Fruit fly (Drosophila melanogaster) whole organism, embryonic: Measurements from ENCODE around the gene Grx5.
A peak's percentile ranks its signal among the peaks of the same experiment; 100 is the strongest.

Experiments used
- Adf1 ChIP-seq: fragments of 200-800 bp; sonication (Bioruptor generic); IDR thresholded peaks from 2 replicates; pipeline ENCODE4 v1.3.6; 2022; ENCODE audit warnings: missing biosample characterization, missing genetic modification characterization
- Antp ChIP-seq: fragments of 200-800 bp; sonication (Bioruptor generic); optimal IDR thresholded peaks from 3 replicates; lab custom pipeline; 2016; ENCODE audit warnings: missing biosample characterization, missing genetic modification characterization
- Blimp-1 ChIP-seq: fragments of 200-800 bp; sonication (Bioruptor generic); optimal IDR thresholded peaks from 3 replicates; lab custom pipeline; 2018; ENCODE audit warnings: missing biosample characterization, missing genetic modification characterization, mild to moderate bottlenecking, moderate library complexity, missing genetic modification reagents
- C15 ChIP-seq: fragments of 200-800 bp; sonication (Bioruptor generic); IDR thresholded peaks from 3 replicates; pipeline ENCODE4 v1.3.6; 2022; ENCODE audit warnings: missing biosample characterization, missing genetic modification characterization
- CG11456 ChIP-seq: fragments of 200-800 bp; sonication (Bioruptor generic); IDR thresholded peaks from 3 replicates; pipeline ENCODE4 v1.3.6; 2022; ENCODE audit warnings: missing biosample characterization, missing genetic modification characterization
- CG11504 ChIP-seq: fragments of 200-800 bp; sonication (Bioruptor generic); optimal IDR thresholded peaks from 3 replicates; lab custom pipeline; 2019; ENCODE audit warnings: missing biosample characterization, mild to moderate bottlenecking, missing genetic modification characterization, moderate library complexity
- CG12155 ChIP-seq: fragments of 200-800 bp; sonication (Bioruptor generic); optimal IDR thresholded peaks from 3 replicates; lab custom pipeline; 2016; ENCODE audit warnings: missing biosample characterization, missing genetic modification characterization
- CG12236 ChIP-seq: fragments of 200-800 bp; sonication (Bioruptor generic); optimal IDR thresholded peaks from 2 replicates; lab custom pipeline; 2016; ENCODE audit warnings: missing biosample characterization, missing genetic modification characterization
- CG13296 ChIP-seq: fragments of 200-800 bp; sonication (Bioruptor generic); optimal IDR thresholded peaks from 3 replicates; lab custom pipeline; 2018; ENCODE audit warnings: missing biosample characterization, mild to moderate bottlenecking, missing genetic modification characterization
- CG14965 ChIP-seq: fragments of 200-800 bp; sonication (Bioruptor generic); optimal IDR thresholded peaks from 2 replicates; lab custom pipeline; 2016; ENCODE audit warnings: missing biosample characterization, missing genetic modification characterization, borderline replicate concordance
- CG15514 ChIP-seq: fragments of 200-800 bp; sonication (Bioruptor generic); optimal IDR thresholded peaks from 3 replicates; lab custom pipeline; 2017; ENCODE audit warnings: missing biosample characterization, missing genetic modification characterization, mild to moderate bottlenecking, moderate library complexity, missing genetic modification reagents
- CG16779 ChIP-seq: fragments of 200-800 bp; sonication (Bioruptor generic); IDR thresholded peaks from 2 replicates; pipeline ENCODE4 v1.3.6; 2022; ENCODE audit warnings: missing biosample characterization, missing genetic modification characterization
- CG16813 ChIP-seq: fragments of 200-800 bp; sonication (Bioruptor generic); IDR thresholded peaks from 3 replicates; pipeline ENCODE4 v1.3.6; 2022; ENCODE audit warnings: missing biosample characterization, missing genetic modification characterization; ENCODE audit not compliant: partially characterized antibody
- CG16863 ChIP-seq: fragments of 200-800 bp; sonication (Bioruptor generic); optimal IDR thresholded peaks from 3 replicates; lab custom pipeline; 2016; ENCODE audit warnings: missing biosample characterization, missing genetic modification characterization
- CG1832 ChIP-seq: fragments of 200-800 bp; sonication (Bioruptor generic); optimal IDR thresholded peaks from 2 replicates; lab custom pipeline; 2017; ENCODE audit warnings: missing biosample characterization, mild to moderate bottlenecking, missing genetic modification characterization, inconsistent platforms
- CG18599 ChIP-seq: fragments of 200-800 bp; sonication (Bioruptor generic); optimal IDR thresholded peaks from 3 replicates; lab custom pipeline; 2017; ENCODE audit warnings: missing biosample characterization, missing genetic modification characterization, mild to moderate bottlenecking, moderate library complexity, missing genetic modification reagents
- CG18764 ChIP-seq: fragments of 200-800 bp; sonication (Bioruptor generic); optimal IDR thresholded peaks from 3 replicates; lab custom pipeline; 2016; ENCODE audit warnings: missing biosample characterization, missing genetic modification characterization
- CG2202 ChIP-seq: fragments of 200-800 bp; sonication (Bioruptor generic); optimal IDR thresholded peaks from 2 replicates; lab custom pipeline; 2018; ENCODE audit warnings: missing biosample characterization, mild to moderate bottlenecking, missing genetic modification characterization
- CG30431 ChIP-seq: fragments of 200-800 bp; sonication (Bioruptor generic); optimal IDR thresholded peaks from 2 replicates; lab custom pipeline; 2017; ENCODE audit warnings: missing biosample characterization, missing genetic modification characterization
- CG33213 ChIP-seq: fragments of 200-800 bp; sonication (Bioruptor generic); optimal IDR thresholded peaks from 3 replicates; lab custom pipeline; 2016; ENCODE audit warnings: missing biosample characterization, missing genetic modification characterization
- CG4707 ChIP-seq: fragments of 200-800 bp; sonication (Bioruptor generic); optimal IDR thresholded peaks from 2 replicates; lab custom pipeline; 2018; ENCODE audit warnings: missing biosample characterization, mild to moderate bottlenecking, missing genetic modification characterization, moderate library complexity
- CG6683 ChIP-seq: fragments of 200-800 bp; sonication (Bioruptor generic); optimal IDR thresholded peaks from 2 replicates; lab custom pipeline; 2017; ENCODE audit warnings: missing biosample characterization, mild to moderate bottlenecking, missing genetic modification characterization, missing genetic modification reagents
- CG7556 ChIP-seq: fragments of 200-800 bp; sonication (Bioruptor generic); optimal IDR thresholded peaks from 2 replicates; lab custom pipeline; 2017; ENCODE audit warnings: missing biosample characterization, mild to moderate bottlenecking, missing genetic modification characterization
- CG8290 ChIP-seq, 3 experiments: fragments of 200-800 bp; sonication (Bioruptor generic); optimal IDR thresholded peaks; 2 replicates each; lab custom pipeline; 2016 to 2019; ENCODE audit warnings: missing biosample characterization in 3 of 3, missing genetic modification characterization in 3 of 3, mild to moderate bottlenecking in 2 of 3, moderate library complexity in 1 of 3
- CG8478 ChIP-seq: fragments of >200 bp; optimal IDR thresholded peaks from 2 replicates; lab custom pipeline; 2018
- D19B ChIP-seq: fragments of 200-800 bp; sonication (Bioruptor generic); optimal IDR thresholded peaks from 2 replicates; lab custom pipeline; 2017; ENCODE audit warnings: missing biosample characterization, mild to moderate bottlenecking, missing genetic modification characterization
- Dip2 ChIP-seq: fragments of 200-800 bp; sonication (Bioruptor generic); IDR thresholded peaks from 2 replicates; pipeline ENCODE4 v1.3.6; 2022; ENCODE audit warnings: missing biosample characterization, missing genetic modification characterization
- Doc2 ChIP-seq: fragments of 200-800 bp; sonication (Bioruptor generic); IDR thresholded peaks from 2 replicates; pipeline ENCODE4 v1.3.6; 2022; ENCODE audit warnings: missing biosample characterization, missing genetic modification characterization
- Ets65A ChIP-seq: fragments of 200-800 bp; sonication (Bioruptor generic); peaks from one replicate; lab custom pipeline; 2016; ENCODE audit warnings: missing biosample characterization, missing genetic modification characterization
- Hand ChIP-seq: fragments of 200-800 bp; sonication (Bioruptor generic); optimal IDR thresholded peaks from 2 replicates; lab custom pipeline; 2017; ENCODE audit warnings: mild to moderate bottlenecking, missing biosample characterization, missing genetic modification reagents, missing genetic modification characterization
- Hey ChIP-seq: fragments of 200-800 bp; sonication (Bioruptor generic); optimal IDR thresholded peaks from 3 replicates; lab custom pipeline; 2018; ENCODE audit warnings: missing biosample characterization, mild to moderate bottlenecking, missing genetic modification characterization
- Lpt ChIP-seq: fragments of >200 bp; optimal IDR thresholded peaks from 2 replicates; lab custom pipeline; 2018; ENCODE audit warnings: missing biosample characterization, missing genetic modification characterization
- Mad ChIP-seq: fragments of 200-800 bp; sonication (Bioruptor generic); optimal IDR thresholded peaks from 2 replicates; lab custom pipeline; 2016; ENCODE audit warnings: missing biosample characterization, missing genetic modification characterization
- Meics ChIP-seq: fragments of 200-800 bp; sonication (Bioruptor generic); optimal IDR thresholded peaks from 2 replicates; lab custom pipeline; 2017; ENCODE audit warnings: missing biosample characterization, mild to moderate bottlenecking, missing genetic modification characterization
- TFAM ChIP-seq: fragments of 200-800 bp; sonication (Bioruptor generic); optimal IDR thresholded peaks from 2 replicates; lab custom pipeline; 2017; ENCODE audit warnings: missing biosample characterization, missing genetic modification characterization, inconsistent platforms
- cwo ChIP-seq: fragments of 200-800 bp; sonication (Bioruptor generic); optimal IDR thresholded peaks from 3 replicates; lab custom pipeline; 2017; ENCODE audit warnings: missing biosample characterization, missing genetic modification characterization, mild to moderate bottlenecking, moderate library complexity, missing genetic modification reagents
- fd102C ChIP-seq: fragments of 200-800 bp; sonication (Bioruptor generic); optimal IDR thresholded peaks from 2 replicates; lab custom pipeline; 2018; ENCODE audit warnings: missing biosample characterization, mild to moderate bottlenecking, missing genetic modification characterization, moderate library complexity
- fru ChIP-seq: fragments of >200 bp; optimal IDR thresholded peaks from 2 replicates; lab custom pipeline; 2017
- gcm ChIP-seq: fragments of 200-800 bp; sonication (Bioruptor generic); optimal IDR thresholded peaks from 2 replicates; lab custom pipeline; 2019; ENCODE audit warnings: missing biosample characterization, mild to moderate bottlenecking, missing genetic modification characterization, moderate library complexity
- lbe ChIP-seq: fragments of 200-800 bp; sonication (Bioruptor generic); optimal IDR thresholded peaks from 2 replicates; lab custom pipeline; 2016; ENCODE audit warnings: missing biosample characterization, mild to moderate bottlenecking, missing genetic modification characterization
- nmo ChIP-seq: fragments of 200-800 bp; sonication (Bioruptor generic); optimal IDR thresholded peaks from 2 replicates; lab custom pipeline; 2018; ENCODE audit warnings: missing biosample characterization, mild to moderate bottlenecking, missing genetic modification characterization, moderate library complexity
- pan ChIP-seq, 4 experiments: fragments of >200 bp in 3 of 4; fragments of 200-800 bp in 1 of 4; sonication (Bioruptor generic) in 1 of 4; optimal IDR thresholded peaks in 3 of 4; IDR thresholded peaks in 1 of 4; 2 replicates each; pipeline versions ENCODE4 v1.3.6 to Lab custom; 2017 to 2022; ENCODE audit warnings: missing biosample characterization in 2 of 4, missing genetic modification characterization in 2 of 4, mixed read lengths in 1 of 4
- pfk ChIP-seq: fragments of 200-800 bp; sonication (Bioruptor generic); optimal IDR thresholded peaks from 2 replicates; lab custom pipeline; 2018; ENCODE audit warnings: missing biosample characterization, mild to moderate bottlenecking, missing genetic modification characterization, moderate library complexity
- pzg ChIP-seq: fragments of 200-800 bp; sonication (Bioruptor generic); optimal IDR thresholded peaks from 3 replicates; lab custom pipeline; 2018; ENCODE audit warnings: missing biosample characterization, mild to moderate bottlenecking, missing genetic modification characterization, moderate library complexity
- slbo ChIP-seq: fragments of 200-800 bp; sonication (Bioruptor generic); IDR thresholded peaks from 2 replicates; pipeline ENCODE4 v1.3.6; 2022; ENCODE audit warnings: missing biosample characterization, missing genetic modification characterization
- sqz ChIP-seq: fragments of 200-800 bp; sonication (Bioruptor generic); optimal IDR thresholded peaks from 3 replicates; lab custom pipeline; 2018; ENCODE audit warnings: missing biosample characterization, mild to moderate bottlenecking, missing genetic modification characterization
- unpg ChIP-seq: fragments of 200-800 bp; sonication (Bioruptor generic); optimal IDR thresholded peaks from 3 replicates; lab custom pipeline; 2018; ENCODE audit warnings: missing biosample characterization, mild to moderate bottlenecking, missing genetic modification characterization, moderate library complexity
- zfh2 ChIP-seq: fragments of 200-800 bp; sonication (Bioruptor generic); optimal IDR thresholded peaks from 2 replicates; lab custom pipeline; 2016; ENCODE audit warnings: missing biosample characterization, missing genetic modification characterization

Grx5 gene

DNA sequence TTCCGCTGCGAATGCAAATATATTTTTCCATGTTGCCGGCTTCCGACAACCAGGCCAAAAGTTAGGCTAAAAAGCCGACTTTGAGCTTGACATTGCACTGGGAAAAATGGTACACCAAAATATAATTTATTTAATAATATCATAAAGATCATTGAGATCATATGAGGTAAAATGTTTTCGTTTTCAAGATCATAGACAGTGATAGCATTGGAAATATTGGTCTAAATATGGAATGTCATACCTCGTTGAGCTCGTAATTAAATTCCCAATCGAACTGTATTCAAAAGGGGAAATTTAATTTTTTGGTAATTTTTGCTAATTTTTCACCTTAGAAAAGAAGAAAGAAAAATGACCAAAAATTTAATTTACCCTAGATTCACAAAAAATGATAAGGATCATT is 46.0 kb upstream of the Grx5 start (continued):
- TF ChIP-seq fd102C (no peak), CG16863 (GFP tag; lab: Kevin White, UChicago) (no peak), cwo (GFP tag; lab: Kevin White, UChicago) (no peak), pan (optimal IDR thresholded peaks at IDR 0.05; lab: Kevin White, UChicago) (no peak), pan (GFP tag; optimal IDR thresholded peaks at IDR 0.05 in 1 of 2, IDR thresholded peaks at IDR 0.05 in 1 of 2) (no peak), nmo (no peak), CG15514 (GFP tag; lab: Kevin White, UChicago) (no peak), CG6683 (GFP tag; lab: Kevin White, UChicago) (no peak)

DNA sequence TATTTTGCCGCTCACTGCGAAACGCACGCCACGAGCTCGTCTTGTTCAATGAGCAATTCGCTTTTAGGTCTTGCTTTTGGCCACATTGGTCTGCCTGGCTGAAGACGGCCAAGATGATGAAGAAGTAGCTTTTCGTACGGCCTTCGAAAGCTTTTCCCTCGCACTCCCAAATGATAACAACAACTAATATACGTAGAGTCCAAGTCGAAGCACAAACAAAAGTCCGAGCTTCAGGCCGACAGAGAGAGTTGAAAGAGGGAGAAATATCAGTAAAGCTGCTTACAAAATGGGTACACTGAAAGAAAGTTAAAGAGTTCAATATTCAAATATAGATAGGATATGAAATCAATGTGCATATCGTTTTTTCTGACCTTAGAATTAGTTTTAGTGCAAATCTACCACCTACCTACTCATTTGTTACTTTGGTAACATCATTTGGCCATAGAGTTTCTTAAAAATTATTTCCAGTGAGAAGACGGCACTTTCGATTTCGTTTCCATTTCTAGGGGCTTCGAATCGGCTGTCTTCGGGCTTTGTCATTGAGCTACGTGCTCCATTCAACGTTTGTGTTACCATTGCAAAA is 44.6 kb upstream of the Grx5 start, which contains the start of the genes CG45064 and CG45065:
TSS of gene CG45064 (minus strand) at position 51 of the 583 bp plus-strand sequence.
TSS of gene CG45065 (minus strand) at position 51 of the 583 bp plus-strand sequence.
- peak; percentile 68 for TF ChIP-seq CG12236 (GFP tag; lab: Kevin White, UChicago)
- no peak for TF ChIP-seq CG16813 (GFP tag; lab: Robert Waterston, UW)
- peak; percentile 77 for TF ChIP-seq slbo (GFP tag; lab: Robert Waterston, UW)
- TF ChIP-seq Doc2 (GFP tag; lab: Robert Waterston, UW): no peak
- peak; percentile 56 for TF ChIP-seq CG18764
- 0 out of 2 replicates have a peak, but pooled peaks have one; percentile 38 for TF ChIP-seq CG16779 (GFP tag; lab: Robert Waterston, UW)
- peak; percentile 76 for TF ChIP-seq zfh2
- peak; percentile 71 for TF ChIP-seq sqz (GFP tag; lab: Kevin White, UChicago)
- peak; percentile 49 for TF ChIP-seq CG13296
- no peak for TF ChIP-seq CG1832 (GFP tag; lab: Kevin White, UChicago)
- TF ChIP-seq Lpt (GFP tag; lab: Kevin White, UChicago): no peak
- no peak for TF ChIP-seq lbe (GFP tag; lab: Kevin White, UChicago)
- no peak for TF ChIP-seq Hey (tag; lab: Kevin White, UChicago)
- TF ChIP-seq CG12155: peak; percentile 67
- peak; percentile 92 for TF ChIP-seq CG11504 (tag; lab: Kevin White, UChicago)
- TF ChIP-seq CG4707 (GFP tag; lab: Kevin White, UChicago): peak; percentile 78
- TF ChIP-seq TFAM (GFP tag; lab: Kevin White, UChicago): no peak
- TF ChIP-seq CG6683 (GFP tag; lab: Kevin White, UChicago): peak; percentile 64
- no peak for TF ChIP-seq CG8478 (lab: Kevin White, UChicago)
- TF ChIP-seq Meics (GFP tag; lab: Kevin White, UChicago): peak; percentile 73
- TF ChIP-seq Ets65A (GFP tag; lab: Kevin White, UChicago): peak; percentile 96
- peak; percentile 100 for TF ChIP-seq Blimp-1 (GFP tag; lab: Kevin White, UChicago)
- peak; percentile 47 for TF ChIP-seq CG2202
- TF ChIP-seq D19B (GFP tag; lab: Kevin White, UChicago): peak; percentile 11
- peak; percentile 29 for TF ChIP-seq CG8290 (GFP tag; optimal IDR thresholded peaks at IDR 0.05; lab: Kevin White, UChicago)
- peak in 1 of 2 experiments; percentile 88 for TF ChIP-seq CG8290 (tag; optimal IDR thresholded peaks at IDR 0.05; lab: Kevin White, UChicago)
- TF ChIP-seq CG30431: peak; percentile 51
- peak; percentile 8 for TF ChIP-seq Mad (GFP tag; lab: Kevin White, UChicago)
- TF ChIP-seq CG11456 (GFP tag; lab: Robert Waterston, UW): no peak
- TF ChIP-seq gcm (GFP tag; lab: Kevin White, UChicago): peak; percentile 84
- no peak for TF ChIP-seq pfk (GFP tag; lab: Kevin White, UChicago)
- TF ChIP-seq fru (lab: Kevin White, UChicago): no peak
- peak; percentile 68 for TF ChIP-seq CG33213
- no peak for TF ChIP-seq C15
- peak; percentile 31 for TF ChIP-seq Hand
- TF ChIP-seq Adf1 (GFP tag; lab: Robert Waterston, UW): no peak
- peak; percentile 84 for TF ChIP-seq CG7556
- TF ChIP-seq Dip2 (GFP tag; lab: Robert Waterston, UW): no peak
- TF ChIP-seq Antp (GFP tag; lab: Kevin White, UChicago): peak; percentile 76
- TF ChIP-seq pzg: no peak
- peak; percentile 81 for TF ChIP-seq CG18599 (GFP tag; lab: Kevin White, UChicago)
- TF ChIP-seq unpg (GFP tag; lab: Kevin White, UChicago): peak; percentile 89
- TF ChIP-seq CG14965 (GFP tag; lab: Kevin White, UChicago): peak; percentile 0
